Worm (Caenorhabditis elegans) whole organism, L2 larva: Measurements from ENCODE around the gene F26A1.9.

Source experiments
- F13H6.1 ChIP-seq: sonication (generic microtip); optimal IDR thresholded peaks from 2 replicates; lab custom pipeline; 2016; ENCODE audit warnings: missing genetic modification characterization, missing compliant biosample characterization
- Y55F3AM.14 ChIP-seq: fragments of 200-800 bp; sonication (Bioruptor generic); optimal IDR thresholded peaks from 2 replicates; lab custom pipeline; 2018; ENCODE audit warnings: mild to moderate bottlenecking, missing genetic modification characterization, missing compliant biosample characterization
- ZK546.5 ChIP-seq: sonication (generic microtip); optimal IDR thresholded peaks from 2 replicates; lab custom pipeline; 2017; ENCODE audit warnings: missing biosample characterization, missing genetic modification characterization
- alr-1 ChIP-seq: fragments of 150-350 bp; optimal IDR thresholded peaks from 2 replicates; lab custom pipeline; 2014; ENCODE audit warnings: missing biosample characterization, missing genetic modification characterization
- blmp-1 ChIP-seq: sonication (generic microtip); optimal IDR thresholded peaks from 2 replicates; lab custom pipeline; 2017; ENCODE audit warnings: missing genetic modification characterization, mild to moderate bottlenecking, missing compliant biosample characterization, antibody characterized with exemption, moderate library complexity; ENCODE audit not compliant: insufficient read depth
- ceh-16 ChIP-seq: fragments of 150-350 bp; optimal IDR thresholded peaks from 2 replicates; lab custom pipeline; 2014; ENCODE audit warnings: missing biosample characterization, missing genetic modification characterization
- ceh-82 ChIP-seq: fragments of 150-350 bp; optimal IDR thresholded peaks from 2 replicates; lab custom pipeline; 2014; ENCODE audit warnings: missing biosample characterization, missing genetic modification characterization
- crh-2 ChIP-seq: sonication (generic microtip); optimal IDR thresholded peaks from 2 replicates; lab custom pipeline; 2017; ENCODE audit warnings: missing biosample characterization, missing genetic modification characterization
- egl-27 ChIP-seq: sonication (generic microtip); optimal IDR thresholded peaks from 3 replicates; lab custom pipeline; 2017; ENCODE audit warnings: missing biosample characterization, missing genetic modification reagents, missing genetic modification characterization
- gmeb-1 ChIP-seq: fragments of 150-350 bp; optimal IDR thresholded peaks from 2 replicates; lab custom pipeline; 2014; ENCODE audit warnings: missing biosample characterization, missing genetic modification characterization
- lin-11 ChIP-seq: fragments of 150-350 bp; sonication (generic microtip); optimal IDR thresholded peaks from 2 replicates; lab custom pipeline; 2014; ENCODE audit warnings: missing biosample characterization, missing genetic modification characterization, inconsistent platforms, mixed read lengths
- lin-39 ChIP-seq: fragments of 150-350 bp; optimal IDR thresholded peaks from 2 replicates; lab custom pipeline; 2014; ENCODE audit warnings: missing biosample characterization, missing genetic modification reagents, missing genetic modification characterization
- lsy-2 ChIP-seq, 2 experiments: fragments of 150-350 bp in 1 of 2; sonication (generic microtip) in 1 of 2; optimal IDR thresholded peaks; 2 replicates each; lab custom pipeline; 2014 to 2017; ENCODE audit warnings: missing biosample characterization in 2 of 2, missing genetic modification characterization in 2 of 2
- mab-5 ChIP-seq: fragments of 150-350 bp; optimal IDR thresholded peaks from 2 replicates; lab custom pipeline; 2014; ENCODE audit warnings: missing biosample characterization, missing genetic modification characterization
- mbf-1 ChIP-seq: sonication (generic microtip); optimal IDR thresholded peaks from 2 replicates; lab custom pipeline; 2017; ENCODE audit warnings: missing biosample characterization, missing genetic modification characterization
- mdl-1 ChIP-seq, 2 experiments: fragments of 150-350 bp in 1 of 2; sonication (generic microtip) in 1 of 2; optimal IDR thresholded peaks; 2 replicates each; lab custom pipeline; 2017; ENCODE audit warnings: missing biosample characterization in 2 of 2, missing genetic modification characterization in 2 of 2
- nhr-11 ChIP-seq: fragments of 150-350 bp; optimal IDR thresholded peaks from 2 replicates; lab custom pipeline; 2014; ENCODE audit warnings: missing biosample characterization, missing genetic modification characterization
- nhr-12 ChIP-seq: fragments of 150-350 bp; optimal IDR thresholded peaks from 2 replicates; lab custom pipeline; 2014; ENCODE audit warnings: missing biosample characterization, missing genetic modification characterization
- nhr-23 ChIP-seq: fragments of 150-350 bp; optimal IDR thresholded peaks from 2 replicates; lab custom pipeline; 2014; ENCODE audit warnings: missing biosample characterization, missing genetic modification reagents, missing genetic modification characterization
- nhr-237 ChIP-seq: fragments of 150-350 bp; optimal IDR thresholded peaks from 2 replicates; lab custom pipeline; 2014; ENCODE audit warnings: missing biosample characterization, missing genetic modification characterization
- nhr-25 ChIP-seq: fragments of 150-350 bp; sonication (generic microtip); optimal IDR thresholded peaks from 3 replicates; lab custom pipeline; 2014; ENCODE audit warnings: missing biosample characterization, missing genetic modification characterization
- nhr-6 ChIP-seq: fragments of 150-350 bp; optimal IDR thresholded peaks from 2 replicates; lab custom pipeline; 2014; ENCODE audit warnings: missing biosample characterization, missing genetic modification characterization
- nhr-77 ChIP-seq: fragments of 150-350 bp; optimal IDR thresholded peaks from 2 replicates; lab custom pipeline; 2014; ENCODE audit warnings: missing biosample characterization, missing genetic modification characterization
- peb-1 ChIP-seq: fragments of 150-350 bp; optimal IDR thresholded peaks from 2 replicates; lab custom pipeline; 2014; ENCODE audit warnings: missing biosample characterization, missing genetic modification characterization
- sem-4 ChIP-seq: fragments of 150-350 bp; optimal IDR thresholded peaks from 2 replicates; lab custom pipeline; 2014; ENCODE audit warnings: missing biosample characterization, missing genetic modification reagents, missing genetic modification characterization
- sma-3 ChIP-seq: sonication (generic microtip); optimal IDR thresholded peaks from 2 replicates; lab custom pipeline; 2016; ENCODE audit warnings: missing genetic modification reagents, missing genetic modification characterization, missing compliant biosample characterization
- snpc-4 ChIP-seq: fragments of 150-350 bp; optimal IDR thresholded peaks from 2 replicates; lab custom pipeline; 2014; ENCODE audit warnings: missing biosample characterization, missing genetic modification characterization
- unc-39 ChIP-seq: fragments of 150-350 bp; optimal IDR thresholded peaks from 2 replicates; lab custom pipeline; 2014; ENCODE audit warnings: missing biosample characterization, missing genetic modification characterization
- unc-55 ChIP-seq: fragments of 150-350 bp; sonication (generic microtip); optimal IDR thresholded peaks from 3 replicates; lab custom pipeline; 2014; ENCODE audit warnings: missing biosample characterization, missing genetic modification reagents, missing genetic modification characterization
- unc-62 ChIP-seq: fragments of 150-350 bp; optimal IDR thresholded peaks from 2 replicates; lab custom pipeline; 2014; ENCODE audit warnings: missing biosample characterization, missing genetic modification reagents, missing genetic modification characterization
- ztf-1 ChIP-seq: fragments of 200-800 bp; sonication (Bioruptor generic); conservative IDR thresholded peaks from 2 replicates; pipeline ENCODE4 v1.3.6; 2022; ENCODE audit warnings: missing genetic modification characterization, missing compliant biosample characterization
- ztf-4 ChIP-seq: fragments of 150-350 bp; optimal IDR thresholded peaks from 2 replicates; lab custom pipeline; 2014; ENCODE audit warnings: missing biosample characterization, missing genetic modification characterization

The F26A1.9 gene

DNA sequence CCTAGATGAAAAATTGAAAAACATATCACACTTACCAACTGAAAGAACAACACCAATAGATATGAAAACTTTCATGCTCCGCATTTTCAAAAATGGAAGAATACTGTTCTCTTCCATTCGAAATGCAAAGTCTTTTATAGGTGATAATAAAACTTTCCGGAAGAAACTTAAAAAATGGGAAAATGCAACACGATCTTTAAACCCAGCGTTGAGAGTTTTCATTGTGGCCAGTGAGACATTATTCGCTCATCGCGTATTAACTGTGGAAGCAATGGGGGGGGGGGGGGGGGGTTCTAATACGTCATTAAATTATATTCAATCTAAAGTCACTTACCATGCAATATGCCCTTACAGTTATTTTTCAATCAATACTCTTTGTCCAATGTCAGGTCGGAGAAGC lies 15.0 kb upstream of the F26A1.9 start, which contains the start of the genes clec-157 and fkh-5:
Gene clec-157, minus strand, starts transcription at position 101 of the 400 bp plus-strand sequence.
Gene fkh-5, plus strand, starts transcription at position 336 of the 400 bp plus-strand sequence.
- no peak for TF ChIP-seq mab-5 (tag; lab: Kevin White, UChicago)
- TF ChIP-seq sma-3 (GFP tag; lab: Kevin White, UChicago), result no peak
- no peak for TF ChIP-seq F13H6.1
- TF ChIP-seq nhr-11 (tag; lab: Kevin White, UChicago), result no peak
- no peak for TF ChIP-seq ztf-1 (GFP tag; lab: Robert Waterston, UW)
- no peak for TF ChIP-seq snpc-4 (tag; lab: Kevin White, UChicago)
- no peak for TF ChIP-seq nhr-77 (tag; lab: Kevin White, UChicago)
- no peak for TF ChIP-seq lin-39 (tag; lab: Kevin White, UChicago)
- TF ChIP-seq, all 48 proteins: peak for 0

DNA sequence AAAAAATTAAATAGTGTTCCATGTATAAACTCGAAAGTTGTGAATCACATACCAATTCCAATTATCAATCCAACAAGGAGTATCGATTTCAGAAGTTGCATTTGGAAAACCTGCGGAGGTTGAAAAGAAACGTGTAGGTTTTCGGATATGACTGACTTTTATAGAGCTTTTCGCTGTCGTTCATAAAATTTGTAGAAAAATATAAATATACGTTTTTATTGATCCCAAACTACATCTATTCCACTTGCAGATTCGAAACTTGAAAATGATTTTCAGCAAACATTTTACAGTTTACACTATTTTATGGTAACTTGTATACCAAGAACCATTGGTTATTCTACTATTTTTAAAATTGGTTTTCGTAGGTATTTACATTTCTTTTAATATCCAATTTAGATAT lies 12.8 kb upstream of the F26A1.9 start, which contains the start of gene clec-156:
Gene clec-156, minus strand, starts transcription at position 101 of the 400 bp plus-strand sequence.
- no peak for TF ChIP-seq unc-62 (GFP tag; lab: Kevin White, UChicago)
- no peak for TF ChIP-seq alr-1 (tag; lab: Kevin White, UChicago)
- no peak for TF ChIP-seq ZK546.5 (tag; lab: Kevin White, UChicago)
- no peak for TF ChIP-seq unc-55 (GFP tag; lab: Kevin White, UChicago)
- TF ChIP-seq nhr-77 (tag; lab: Kevin White, UChicago), result no peak
- TF ChIP-seq nhr-237 (tag; lab: Kevin White, UChicago), result no peak
- TF ChIP-seq snpc-4 (tag; lab: Kevin White, UChicago), result no peak
- TF ChIP-seq mdl-1 (tag; optimal IDR thresholded peaks at IDR 0.05; lab: Kevin White, UChicago), result no peak
- TF ChIP-seq mbf-1, result no peak
- no peak for TF ChIP-seq egl-27 (tag; lab: Kevin White, UChicago)
- no peak for TF ChIP-seq lsy-2 (tag; optimal IDR thresholded peaks at IDR 0.05; lab: Kevin White, UChicago)
- no peak for TF ChIP-seq ztf-4
- TF ChIP-seq sem-4 (tag; lab: Kevin White, UChicago), result no peak
- TF ChIP-seq, all 48 proteins: peak for 0

DNA sequence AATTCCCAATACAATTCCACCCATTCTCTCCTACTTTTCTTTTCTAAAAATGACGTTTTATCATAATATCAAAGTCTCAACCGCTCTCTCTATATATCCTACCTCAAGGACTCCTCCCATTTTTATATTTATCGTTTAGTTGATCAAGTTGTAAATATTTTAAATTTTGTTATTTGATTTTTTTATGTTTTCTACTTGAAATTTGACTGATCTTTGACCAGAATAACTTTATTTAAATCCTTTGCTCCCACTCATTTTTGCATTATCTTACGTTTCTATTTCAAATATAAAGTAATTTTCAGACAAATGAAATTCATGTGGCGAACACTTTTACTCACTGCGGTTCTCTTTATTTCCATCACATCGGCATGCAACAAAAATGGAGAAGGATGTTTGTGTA lies 8.1 kb upstream of the F26A1.9 start, which contains the start of the genes acbp-7 and F26A1.19:
Gene acbp-7, plus strand, starts transcription at position 301 of the 400 bp plus-strand sequence.
Gene F26A1.19, plus strand, starts transcription at position 303 of the 400 bp plus-strand sequence.
- no peak for TF ChIP-seq Y55F3AM.14 (GFP tag; lab: Kevin White, UChicago)
- no peak for TF ChIP-seq unc-55 (GFP tag; lab: Kevin White, UChicago)
- TF ChIP-seq gmeb-1 (tag; lab: Kevin White, UChicago), result no peak
- TF ChIP-seq nhr-25, result no peak
- TF ChIP-seq crh-2, result no peak
- TF ChIP-seq nhr-23 (tag; lab: Kevin White, UChicago), result no peak
- TF ChIP-seq ceh-16 (tag; lab: Kevin White, UChicago), result no peak
- TF ChIP-seq nhr-6 (tag; lab: Kevin White, UChicago), result no peak
- TF ChIP-seq, all 48 proteins: peak for 0

DNA sequence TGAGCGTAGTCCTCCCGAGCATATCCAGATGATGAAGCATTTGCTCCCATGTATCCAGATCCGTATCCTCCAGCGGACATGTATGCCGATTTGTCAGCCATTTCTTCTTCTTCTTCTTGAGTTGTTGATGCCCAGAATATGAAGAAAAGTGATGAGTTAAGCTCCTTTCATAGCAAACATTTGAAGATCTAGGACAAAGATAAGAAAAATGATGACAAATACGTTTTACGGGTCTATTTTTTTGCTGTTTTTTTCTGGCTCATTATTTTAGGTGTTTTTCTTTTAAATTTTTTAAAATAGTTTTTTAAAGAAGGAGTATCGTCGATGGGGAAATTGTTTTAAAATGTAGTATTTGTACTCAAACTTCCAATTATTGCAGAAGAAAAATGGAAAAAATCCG lies 867 bp upstream of the F26A1.9 start, which contains the start of gene nspd-9:
Gene nspd-9, minus strand, starts transcription at position 101 of the 400 bp plus-strand sequence.
- TF ChIP-seq unc-39, result no peak
- no peak for TF ChIP-seq nhr-23 (tag; lab: Kevin White, UChicago)
- TF ChIP-seq, all 48 proteins: peak for 0

DNA sequence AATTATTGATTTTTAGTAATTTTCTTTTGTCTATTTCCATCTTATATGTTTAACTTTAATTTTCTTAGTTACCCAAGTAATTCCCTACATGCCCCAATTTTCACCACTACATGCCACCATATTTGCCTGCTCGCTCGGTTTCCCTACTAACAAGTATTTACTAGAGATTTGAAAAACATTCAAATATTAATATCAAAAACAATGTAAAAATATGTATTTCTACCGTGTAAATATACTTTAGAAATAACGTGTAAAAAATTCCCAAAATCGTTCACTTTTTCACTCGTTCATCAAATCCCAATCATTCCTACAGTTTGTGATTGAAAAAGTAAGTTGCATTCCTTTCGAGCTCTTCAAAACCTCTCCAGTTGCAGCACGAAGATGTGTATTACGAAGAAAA lies 2.7 kb downstream of the F26A1.9 start, which contains the start of gene F26A1.3:
Gene F26A1.3, plus strand, starts transcription at position 301 of the 400 bp plus-strand sequence.
- TF ChIP-seq ceh-16 (tag; lab: Kevin White, UChicago), result no peak
- no peak for TF ChIP-seq unc-55 (GFP tag; lab: Kevin White, UChicago)
- TF ChIP-seq peb-1 (tag; lab: Kevin White, UChicago), result no peak
- no peak for TF ChIP-seq nhr-12 (tag; lab: Kevin White, UChicago)
- no peak for TF ChIP-seq lsy-2 (tag; optimal IDR thresholded peaks at IDR 0.05; lab: Kevin White, UChicago)
- no peak for TF ChIP-seq lin-11 (tag; lab: Kevin White, UChicago)
- no peak for TF ChIP-seq nhr-237 (tag; lab: Kevin White, UChicago)
- TF ChIP-seq nhr-77 (tag; lab: Kevin White, UChicago), result no peak
- no peak for TF ChIP-seq mab-5 (tag; lab: Kevin White, UChicago)
- no peak for TF ChIP-seq blmp-1 (tag; lab: Kevin White, UChicago)
- no peak for TF ChIP-seq alr-1 (tag; lab: Kevin White, UChicago)
- no peak for TF ChIP-seq ceh-82
- TF ChIP-seq lin-39 (tag; lab: Kevin White, UChicago), result no peak
- no peak for TF ChIP-seq egl-27 (tag; lab: Kevin White, UChicago)
- TF ChIP-seq, all 48 proteins: peak for 0
